Worm (Caenorhabditis elegans) whole organism, L3 larva: Measurements from ENCODE around the gene F36H1.3.

Experiments used
- ZK546.5 ChIP-seq: sonication (generic microtip); optimal IDR thresholded peaks from 2 replicates; lab custom pipeline; 2017; ENCODE audit warnings: missing biosample characterization, missing genetic modification characterization
- aly-2 ChIP-seq: fragments of 150-350 bp; optimal IDR thresholded peaks from 2 replicates; lab custom pipeline; 2014; ENCODE audit warnings: missing biosample characterization, missing genetic modification characterization
- ceh-16 ChIP-seq: sonication (generic microtip); optimal IDR thresholded peaks from 2 replicates; lab custom pipeline; 2017; ENCODE audit warnings: missing biosample characterization, missing genetic modification characterization
- egl-5 ChIP-seq: fragments of 150-350 bp; optimal IDR thresholded peaks from 2 replicates; lab custom pipeline; 2017; ENCODE audit warnings: missing biosample characterization, missing genetic modification reagents, missing genetic modification characterization, inconsistent platforms
- elt-2 ChIP-seq: sonication (generic microtip); optimal IDR thresholded peaks from 2 replicates; lab custom pipeline; 2016; ENCODE audit warnings: missing genetic modification reagents, mild to moderate bottlenecking, missing genetic modification characterization, missing compliant biosample characterization
- fkh-10 ChIP-seq: sonication (generic microtip); optimal IDR thresholded peaks from 2 replicates; lab custom pipeline; 2017; ENCODE audit warnings: missing biosample characterization, missing genetic modification reagents, missing genetic modification characterization
- fkh-2 ChIP-seq: fragments of 150-350 bp; optimal IDR thresholded peaks from 2 replicates; lab custom pipeline; 2014; ENCODE audit warnings: missing biosample characterization, missing genetic modification reagents, missing genetic modification characterization
- fos-1 ChIP-seq: fragments of 150-350 bp; optimal IDR thresholded peaks from 2 replicates; lab custom pipeline; 2014; ENCODE audit warnings: missing biosample characterization, missing genetic modification characterization
- hmg-11 ChIP-seq: sonication (generic microtip); optimal IDR thresholded peaks from 2 replicates; lab custom pipeline; 2016; ENCODE audit warnings: missing genetic modification characterization, missing compliant biosample characterization
- lin-15B ChIP-seq: fragments of 150-350 bp; optimal IDR thresholded peaks from 2 replicates; lab custom pipeline; 2014; ENCODE audit warnings: missing biosample characterization, missing genetic modification characterization
- lsy-12 ChIP-seq: sonication (generic microtip); optimal IDR thresholded peaks from 2 replicates; lab custom pipeline; 2016; ENCODE audit warnings: mild to moderate bottlenecking, missing genetic modification characterization, missing compliant biosample characterization
- mdl-1 ChIP-seq: fragments of 150-350 bp; optimal IDR thresholded peaks from 2 replicates; lab custom pipeline; 2014; ENCODE audit warnings: missing biosample characterization, missing genetic modification characterization
- mml-1 ChIP-seq: fragments of 150-350 bp; sonication (generic microtip); optimal IDR thresholded peaks from 3 replicates; lab custom pipeline; 2014; ENCODE audit warnings: missing biosample characterization, missing genetic modification characterization
- nfya-1 ChIP-seq: sonication (generic microtip); optimal IDR thresholded peaks from 2 replicates; lab custom pipeline; 2017; ENCODE audit warnings: missing genetic modification characterization, mild to moderate bottlenecking, missing compliant biosample characterization, antibody characterized with exemption, moderate library complexity; ENCODE audit not compliant: insufficient read depth
- nhr-11 ChIP-seq: fragments of 150-350 bp; optimal IDR thresholded peaks from 2 replicates; lab custom pipeline; 2014; ENCODE audit warnings: missing biosample characterization, missing genetic modification characterization
- nhr-12 ChIP-seq: fragments of 150-350 bp; optimal IDR thresholded peaks from 2 replicates; lab custom pipeline; 2014; ENCODE audit warnings: missing biosample characterization, missing genetic modification characterization
- nhr-28 ChIP-seq: fragments of 150-350 bp; optimal IDR thresholded peaks from 2 replicates; lab custom pipeline; 2014; ENCODE audit warnings: missing biosample characterization, missing genetic modification characterization
- nhr-67 ChIP-seq: fragments of 150-350 bp; optimal IDR thresholded peaks from 2 replicates; lab custom pipeline; 2014; ENCODE audit warnings: missing biosample characterization, missing genetic modification characterization
- nhr-76 ChIP-seq: fragments of 150-350 bp; sonication (generic microtip); optimal IDR thresholded peaks from 5 replicates; lab custom pipeline; 2014; ENCODE audit warnings: missing biosample characterization, missing genetic modification characterization
- pqm-1 ChIP-seq: fragments of 150-350 bp; optimal IDR thresholded peaks from 2 replicates; lab custom pipeline; 2017; ENCODE audit warnings: missing biosample characterization, missing genetic modification characterization, inconsistent platforms
- skn-1 ChIP-seq: fragments of 150-350 bp; optimal IDR thresholded peaks from 2 replicates; lab custom pipeline; 2014; ENCODE audit warnings: missing biosample characterization, missing genetic modification characterization
- snpc-4 ChIP-seq: fragments of 150-350 bp; optimal IDR thresholded peaks from 2 replicates; lab custom pipeline; 2014; ENCODE audit warnings: missing biosample characterization, missing genetic modification characterization
- tbx-2 ChIP-seq: sonication (generic microtip); optimal IDR thresholded peaks from 2 replicates; lab custom pipeline; 2016; ENCODE audit warnings: mild to moderate bottlenecking, missing genetic modification characterization, missing compliant biosample characterization
- unc-39 ChIP-seq: sonication (generic microtip); optimal IDR thresholded peaks from 4 replicates; lab custom pipeline; 2017; ENCODE audit warnings: missing biosample characterization, missing genetic modification characterization
- unc-62 ChIP-seq: fragments of 150-350 bp; sonication (generic microtip); optimal IDR thresholded peaks from 4 replicates; lab custom pipeline; 2014; ENCODE audit warnings: missing biosample characterization, missing genetic modification reagents, missing genetic modification characterization
- zag-1 ChIP-seq: fragments of 150-350 bp; optimal IDR thresholded peaks from 2 replicates; lab custom pipeline; 2014; ENCODE audit warnings: missing biosample characterization, missing genetic modification characterization
- ztf-4 ChIP-seq: fragments of 150-350 bp; optimal IDR thresholded peaks from 2 replicates; lab custom pipeline; 2014; ENCODE audit warnings: missing biosample characterization, missing genetic modification characterization

Gene F36H1.3

DNA sequence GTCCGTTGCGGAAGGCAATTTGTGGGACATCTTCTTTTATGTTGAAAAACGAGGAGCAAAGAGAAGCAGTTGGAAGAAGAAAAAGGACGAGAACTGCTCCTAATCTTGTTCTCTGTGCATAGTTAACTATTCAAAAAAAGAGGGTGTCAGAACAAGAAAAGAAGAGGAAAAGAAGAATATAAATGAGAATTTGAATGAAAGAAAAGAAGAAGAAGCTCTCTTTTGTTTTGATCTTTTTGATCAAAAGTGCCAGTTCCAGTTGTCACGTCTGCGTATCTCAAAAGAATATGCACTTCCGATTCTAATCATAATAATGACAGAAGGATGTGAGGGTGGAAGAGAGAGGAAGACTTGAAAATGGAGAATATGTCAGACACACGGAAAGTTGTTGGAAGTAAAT lies 45.0 kb downstream of the F36H1.3 start, which contains the start of gene M7.8:
Gene M7.8 (minus strand): TSS at position 112 of the 400 bp plus-strand sequence.
- TF ChIP-seq fkh-10 (peak; percentile 76), mml-1 (tag; lab: Kevin White, UChicago) (no peak), unc-62 (no peak)
- TF ChIP-seq, all 47 proteins: peak for 1

DNA sequence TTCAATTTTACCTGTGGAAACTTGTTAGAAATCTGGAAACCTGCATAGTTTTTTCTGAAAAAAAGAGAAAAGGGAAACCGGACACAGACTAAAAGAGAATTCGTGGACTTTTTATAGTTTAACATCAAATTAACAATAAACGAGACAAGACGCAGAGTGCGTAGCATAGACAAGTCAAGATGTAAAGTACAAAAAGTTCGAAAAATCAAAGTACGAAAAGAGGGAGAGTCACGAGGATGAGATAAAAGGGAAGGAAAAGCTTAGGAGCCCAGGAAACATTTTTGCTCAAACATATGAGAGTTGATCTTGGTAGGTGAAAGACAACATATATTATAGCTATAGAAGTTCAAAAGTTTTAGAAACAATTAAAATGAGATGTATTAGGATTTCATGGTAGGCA lies 47.9 kb downstream of the F36H1.3 start, which contains the start of gene M7.12:
Gene M7.12 (minus strand): TSS at position 188 of the 400 bp plus-strand sequence.
- TF ChIP-seq ZK546.5 (no peak), nhr-76 (tag; lab: Kevin White, UChicago) (peak; percentile 76), tbx-2 (tag; lab: Kevin White, UChicago) (no peak), egl-5 (tag; lab: Kevin White, UChicago) (no peak), pqm-1 (tag; lab: Kevin White, UChicago) (peak; percentile 37), nfya-1 (tag; lab: Kevin White, UChicago) (peak; percentile 7), ceh-16 (tag; lab: Kevin White, UChicago) (no peak), fkh-2 (tag; lab: Kevin White, UChicago) (no peak), skn-1 (tag; lab: Kevin White, UChicago) (no peak)

DNA sequence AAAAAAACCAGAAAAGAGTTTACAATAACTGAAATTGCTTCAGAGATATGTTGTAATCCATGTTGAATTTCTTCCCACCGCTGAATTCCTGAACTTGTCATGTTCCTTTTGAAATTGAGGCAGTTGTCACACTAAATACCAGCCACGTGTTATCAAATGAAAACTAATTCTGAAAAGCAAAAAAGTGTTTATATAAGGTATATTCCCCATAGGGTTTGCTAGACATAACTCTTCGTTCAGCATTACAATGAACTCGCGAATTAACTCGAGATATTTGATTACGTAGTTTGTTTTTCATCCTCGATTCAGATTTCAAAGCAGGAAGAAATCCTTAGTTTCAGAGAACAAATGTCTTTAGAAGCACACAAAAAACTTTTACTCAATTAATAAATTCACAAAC lies 50.3 kb downstream of the F36H1.3 start, which contains the start of gene str-3:
Gene str-3 (minus strand): TSS at position 101 of the 400 bp plus-strand sequence.
- TF ChIP-seq nhr-67 (tag; lab: Kevin White, UChicago): no peak
- TF ChIP-seq zag-1: no peak
- no peak for TF ChIP-seq fos-1 (tag; lab: Kevin White, UChicago)
- no peak for TF ChIP-seq unc-39 (tag; lab: Kevin White, UChicago)
- TF ChIP-seq snpc-4 (tag; lab: Kevin White, UChicago): no peak
- no peak for TF ChIP-seq ztf-4 (tag; lab: Kevin White, UChicago)
- TF ChIP-seq nhr-12: no peak
- no peak for TF ChIP-seq elt-2

DNA sequence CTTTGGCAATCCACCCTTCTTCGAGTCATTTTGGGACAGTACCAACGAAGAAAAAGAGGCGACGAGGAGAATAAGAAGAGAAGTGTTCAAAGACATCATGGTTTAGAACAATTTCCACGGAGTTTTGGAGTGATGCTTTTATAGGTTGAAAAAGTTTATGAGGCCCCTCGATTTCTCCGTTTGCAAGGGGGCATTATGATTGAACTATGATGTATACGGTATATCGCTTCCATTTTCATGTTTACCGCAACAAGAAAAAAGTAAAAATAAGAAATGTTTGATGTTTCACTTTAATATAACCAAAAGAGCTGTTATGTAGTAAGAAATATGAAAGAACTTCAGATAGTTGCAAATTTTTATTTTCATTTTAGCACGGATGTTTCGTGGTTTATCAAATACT lies 51.5 kb downstream of the F36H1.3 start, which contains the start of gene srlf-18:
Gene srlf-18 (minus strand): TSS at position 101 of the 400 bp plus-strand sequence.
- no peak for TF ChIP-seq nhr-11 (tag; lab: Kevin White, UChicago)
- TF ChIP-seq ZK546.5: no peak
- TF ChIP-seq egl-5 (tag; lab: Kevin White, UChicago): no peak
- no peak for TF ChIP-seq elt-2
- TF ChIP-seq pqm-1 (tag; lab: Kevin White, UChicago): no peak
- TF ChIP-seq aly-2: no peak
- no peak for TF ChIP-seq fkh-2 (tag; lab: Kevin White, UChicago)
- no peak for TF ChIP-seq ceh-16 (tag; lab: Kevin White, UChicago)
- TF ChIP-seq nhr-28: no peak
- no peak for TF ChIP-seq hmg-11 (tag; lab: Kevin White, UChicago)
- no peak for TF ChIP-seq snpc-4 (tag; lab: Kevin White, UChicago)
- no peak for TF ChIP-seq mdl-1 (tag; lab: Kevin White, UChicago)
- no peak for TF ChIP-seq lsy-12 (tag; lab: Kevin White, UChicago)
- TF ChIP-seq nfya-1 (tag; lab: Kevin White, UChicago): no peak
- TF ChIP-seq lin-15B: no peak
